Fruit fly (Drosophila melanogaster): ENCODE data around the gene b.

- peak; percentile 34 for TF ChIP-seq CG7045 (GFP tag; optimal IDR thresholded peaks at IDR 0.05)
- no peak for TF ChIP-seq tj (GFP tag; optimal IDR thresholded peaks at IDR 0.05)
- no peak for TF ChIP-seq bab1 (GFP tag; optimal IDR thresholded peaks at IDR 0.05)
- no peak for TF ChIP-seq toe (GFP tag; optimal IDR thresholded peaks at IDR 0.05)
- TF ChIP-seq CG14711 (tag; optimal IDR thresholded peaks at IDR 0.05): no peak
These were observed 13.1 kb upstream of the b start for dm6 chr2L:13807959-13808358.

Data from whole organism, adult.